Worm (Caenorhabditis elegans) whole organism, young adult: Measurements from ENCODE around the gene tbx-8.

Experiments used
- B0035.1 ChIP-seq: sonication (generic microtip); optimal IDR thresholded peaks from 2 replicates; lab custom pipeline; 2016; ENCODE audit warnings: missing genetic modification characterization, mild to moderate bottlenecking, missing compliant biosample characterization, missing genotype, missing genetic modification reagents
- C17E4.6 ChIP-seq: fragments of 200-800 bp; sonication (Bioruptor generic); IDR thresholded peaks from 2 replicates; pipeline ENCODE4 v1.3.6; 2022; ENCODE audit warnings: missing genetic modification reagents, missing genetic modification characterization, missing compliant biosample characterization
- D2030.7 ChIP-seq: fragments of 200-800 bp; sonication (Bioruptor generic); IDR thresholded peaks from 2 replicates; pipeline ENCODE4 v1.3.6; 2022; ENCODE audit warnings: missing genetic modification reagents, missing genetic modification characterization, missing compliant biosample characterization
- F33H1.4 ChIP-seq: fragments of 200-800 bp; sonication (Bioruptor generic); IDR thresholded peaks from 2 replicates; pipeline ENCODE4 v1.3.6; 2022; ENCODE audit warnings: missing genetic modification reagents, missing genetic modification characterization, missing compliant biosample characterization
- F55B11.4 ChIP-seq: sonication (generic microtip); optimal IDR thresholded peaks from 2 replicates; lab custom pipeline; 2016; ENCODE audit warnings: missing compliant biosample characterization, missing genetic modification characterization, borderline replicate concordance; ENCODE audit not compliant: insufficient read depth
- F57C9.4 ChIP-seq: sonication (generic microtip); optimal IDR thresholded peaks from 2 replicates; lab custom pipeline; 2017; ENCODE audit warnings: mild to moderate bottlenecking, missing genetic modification characterization, missing compliant biosample characterization
- K12H6.12 ChIP-seq: fragments of 200-800 bp; sonication (Bioruptor generic); optimal IDR thresholded peaks from 2 replicates; lab custom pipeline; 2018; ENCODE audit warnings: mild to moderate bottlenecking, missing genetic modification characterization, missing compliant biosample characterization
- Y53G8AR.9 ChIP-seq: fragments of 200-800 bp; sonication (Bioruptor generic); conservative IDR thresholded peaks from 2 replicates; pipeline ENCODE4 v1.3.6; 2022; ENCODE audit warnings: missing genetic modification reagents, missing genetic modification characterization, missing compliant biosample characterization
- Y79H2A.3 ChIP-seq: fragments of 200-800 bp; sonication (Bioruptor generic); conservative IDR thresholded peaks from 2 replicates; pipeline ENCODE4 v1.3.6; 2022; ENCODE audit warnings: missing genetic modification reagents, missing genetic modification characterization, missing compliant biosample characterization
- akir-1 ChIP-seq: fragments of 200-800 bp; sonication (Bioruptor generic); optimal IDR thresholded peaks from 2 replicates; lab custom pipeline; 2018; ENCODE audit warnings: mild to moderate bottlenecking, missing genetic modification characterization, moderate library complexity, missing compliant biosample characterization
- athp-1 ChIP-seq: sonication (generic microtip); optimal IDR thresholded peaks from 2 replicates; lab custom pipeline; 2017; ENCODE audit warnings: mild to moderate bottlenecking, missing genetic modification characterization, missing compliant biosample characterization
- attf-6 ChIP-seq: fragments of 200-800 bp; sonication (Bioruptor generic); IDR thresholded peaks from 2 replicates; pipeline ENCODE4 v1.3.6; 2022; ENCODE audit warnings: missing genetic modification reagents, missing genetic modification characterization, missing compliant biosample characterization
- ceh-100 ChIP-seq: fragments of 200-800 bp; sonication (Bioruptor generic); IDR thresholded peaks from 2 replicates; pipeline ENCODE4 v1.3.6; 2022; ENCODE audit warnings: missing genetic modification reagents, missing genetic modification characterization, missing compliant biosample characterization
- ceh-27 ChIP-seq: fragments of 200-800 bp; sonication (Bioruptor generic); optimal IDR thresholded peaks from 2 replicates; lab custom pipeline; 2018; ENCODE audit warnings: mild to moderate bottlenecking, missing genetic modification characterization, moderate library complexity, missing compliant biosample characterization
- ceh-91 ChIP-seq: fragments of 200-800 bp; sonication (Bioruptor generic); IDR thresholded peaks from 2 replicates; pipeline ENCODE4 v1.3.6; 2022; ENCODE audit warnings: missing genetic modification reagents, missing genetic modification characterization, missing compliant biosample characterization
- die-1 ChIP-seq: sonication (generic microtip); optimal IDR thresholded peaks from 2 replicates; lab custom pipeline; 2016; ENCODE audit warnings: missing genotype, mild to moderate bottlenecking, missing genetic modification characterization, missing compliant biosample characterization
- dpff-1 ChIP-seq: sonication (generic microtip); optimal IDR thresholded peaks from 2 replicates; lab custom pipeline; 2017; ENCODE audit warnings: mild to moderate bottlenecking, missing genetic modification characterization, missing compliant biosample characterization
- egl-44 ChIP-seq: fragments of 200-800 bp; sonication (Bioruptor generic); IDR thresholded peaks from 2 replicates; pipeline ENCODE4 v1.3.6; 2022; ENCODE audit warnings: missing genetic modification reagents, missing genetic modification characterization, missing compliant biosample characterization
- egrh-3 ChIP-seq: fragments of 200-800 bp; sonication (Bioruptor generic); IDR thresholded peaks from 2 replicates; pipeline ENCODE4 v1.3.6; 2022; ENCODE audit warnings: missing genetic modification reagents, missing genetic modification characterization, missing compliant biosample characterization
- ekl-4 ChIP-seq: fragments of 200-800 bp; sonication (Bioruptor generic); IDR thresholded peaks from 2 replicates; pipeline ENCODE4 v1.3.6; 2022; ENCODE audit warnings: missing genetic modification reagents, missing genetic modification characterization, missing compliant biosample characterization
- gei-17 ChIP-seq: fragments of 200-800 bp; sonication (Bioruptor generic); optimal IDR thresholded peaks from 2 replicates; lab custom pipeline; 2018; ENCODE audit warnings: mild to moderate bottlenecking, missing genetic modification characterization, missing compliant biosample characterization
- hmg-1.2 ChIP-seq: fragments of 200-800 bp; sonication (Bioruptor generic); IDR thresholded peaks from 2 replicates; pipeline ENCODE4 v1.3.6; 2022; ENCODE audit warnings: missing genetic modification reagents, missing genetic modification characterization, missing compliant biosample characterization
- hmg-20 ChIP-seq: fragments of 200-800 bp; sonication (Bioruptor generic); IDR thresholded peaks from 2 replicates; pipeline ENCODE4 v1.3.6; 2022; ENCODE audit warnings: missing genetic modification reagents, missing genetic modification characterization, missing compliant biosample characterization
- let-607 ChIP-seq, 2 experiments: fragments of 200-800 bp in 1 of 2; sonication (Bioruptor generic) in 1 of 2; sonication (generic microtip) in 1 of 2; optimal IDR thresholded peaks; 2 replicates each; lab custom pipeline; 2016 to 2018; ENCODE audit warnings: mild to moderate bottlenecking in 2 of 2, missing compliant biosample characterization in 2 of 2, missing genetic modification characterization in 2 of 2, moderate library complexity in 2 of 2, missing genotype in 1 of 2
- lin-35 ChIP-seq, 3 experiments: fragments of 150-350 bp in 2 of 3; sonication (generic microtip) in 1 of 3; optimal IDR thresholded peaks; 2 replicates each; lab custom pipeline; 2014 to 2018; ENCODE audit warnings: missing biosample characterization in 3 of 3, missing genetic modification characterization in 3 of 3, missing genetic modification reagents in 3 of 3
- lin-40 ChIP-seq: sonication (generic microtip); optimal IDR thresholded peaks from 2 replicates; lab custom pipeline; 2016; ENCODE audit warnings: missing genetic modification characterization, mild to moderate bottlenecking, missing compliant biosample characterization, missing genotype, missing genetic modification reagents
- lsl-1 ChIP-seq: fragments of 200-800 bp; sonication (Bioruptor generic); optimal IDR thresholded peaks from 2 replicates; lab custom pipeline; 2018; ENCODE audit warnings: mild to moderate bottlenecking, missing genetic modification characterization, moderate library complexity, missing compliant biosample characterization
- madf-3 ChIP-seq: fragments of 200-800 bp; sonication (Bioruptor generic); IDR thresholded peaks from 2 replicates; pipeline ENCODE4 v1.3.6; 2022; ENCODE audit warnings: missing genetic modification reagents, missing genetic modification characterization, missing compliant biosample characterization
- mel-28 ChIP-seq: sonication (generic microtip); optimal IDR thresholded peaks from 2 replicates; lab custom pipeline; 2016; ENCODE audit warnings: borderline replicate concordance, mild to moderate bottlenecking, missing genetic modification characterization, missing compliant biosample characterization
- mxl-1 ChIP-seq: sonication (generic microtip); optimal IDR thresholded peaks from 2 replicates; lab custom pipeline; 2016; ENCODE audit warnings: missing genetic modification characterization, missing compliant biosample characterization
- nhr-179 ChIP-seq: sonication (generic microtip); optimal IDR thresholded peaks from 2 replicates; lab custom pipeline; 2016; ENCODE audit warnings: mild to moderate bottlenecking, missing genetic modification characterization, missing compliant biosample characterization
- rcor-1 ChIP-seq: fragments of 200-800 bp; sonication (Bioruptor generic); IDR thresholded peaks from 2 replicates; pipeline ENCODE4 v1.3.6; 2022; ENCODE audit warnings: missing genetic modification reagents, missing genetic modification characterization, missing compliant biosample characterization
- rec-8 ChIP-seq, 2 experiments: sonication (generic microtip); optimal IDR thresholded peaks; 2 replicates each; lab custom pipeline; 2016; ENCODE audit warnings: mild to moderate bottlenecking in 2 of 2, missing genetic modification characterization in 2 of 2, missing genetic modification reagents in 2 of 2, missing genotype in 2 of 2, missing biosample characterization in 1 of 2, missing compliant biosample characterization in 1 of 2, moderate library complexity in 1 of 2
- snpc-3.4 ChIP-seq: sonication (generic microtip); optimal IDR thresholded peaks from 2 replicates; lab custom pipeline; 2017; ENCODE audit warnings: missing genetic modification characterization, mild to moderate bottlenecking, missing compliant biosample characterization, antibody characterized with exemption, moderate library complexity, missing genotype, missing genetic modification reagents
- snpc-4 ChIP-seq, 5 experiments: fragments of 150-350 bp in 1 of 5; sonication (generic microtip) in 4 of 5; optimal IDR thresholded peaks; 2 replicates each; lab custom pipeline; 2014 to 2018; ENCODE audit warnings: missing genetic modification characterization in 5 of 5, missing biosample characterization in 3 of 5, antibody characterized with exemption in 2 of 5, mild to moderate bottlenecking in 2 of 5, missing compliant biosample characterization in 2 of 5, missing genotype in 2 of 5, moderate library complexity in 2 of 5, missing genetic modification reagents in 1 of 5
- zim-3 ChIP-seq: sonication (generic microtip); optimal IDR thresholded peaks from 2 replicates; lab custom pipeline; 2017; ENCODE audit warnings: mild to moderate bottlenecking, missing genetic modification characterization, moderate library complexity, missing compliant biosample characterization
- ztf-22 ChIP-seq: fragments of 200-800 bp; sonication (Bioruptor generic); optimal IDR thresholded peaks from 2 replicates; lab custom pipeline; 2018; ENCODE audit warnings: mild to moderate bottlenecking, missing genetic modification characterization, moderate library complexity, missing compliant biosample characterization
- ztf-26 ChIP-seq: sonication (generic microtip); optimal IDR thresholded peaks from 2 replicates; lab custom pipeline; 2017; ENCODE audit warnings: missing genetic modification characterization, missing compliant biosample characterization

Gene tbx-8

DNA sequence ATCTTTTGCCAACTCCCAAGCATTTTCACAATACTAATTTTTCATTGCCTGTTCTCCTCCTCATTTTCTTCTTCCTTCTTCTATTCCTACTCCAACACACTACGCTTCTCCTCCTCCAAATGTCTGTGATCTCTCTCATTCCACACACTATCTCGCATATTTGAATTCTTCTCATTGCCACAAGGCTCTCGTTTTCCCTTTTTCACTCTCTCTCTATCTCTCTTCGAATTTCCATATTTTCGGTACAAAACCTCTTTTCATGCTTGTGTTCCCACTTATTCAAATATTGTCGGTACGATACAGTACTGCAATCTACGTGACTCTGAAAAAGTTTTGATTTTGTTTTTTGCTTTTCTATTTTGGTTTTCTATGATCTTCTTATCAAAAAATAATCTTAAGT, 33.5 kb downstream of the tbx-8 start:
- TF ChIP-seq hmg-1.2 (GFP tag; lab: Robert Waterston, UW) (peak; percentile 58; the same call in 1 of the 2 replicates), hmg-20 (no peak)

DNA sequence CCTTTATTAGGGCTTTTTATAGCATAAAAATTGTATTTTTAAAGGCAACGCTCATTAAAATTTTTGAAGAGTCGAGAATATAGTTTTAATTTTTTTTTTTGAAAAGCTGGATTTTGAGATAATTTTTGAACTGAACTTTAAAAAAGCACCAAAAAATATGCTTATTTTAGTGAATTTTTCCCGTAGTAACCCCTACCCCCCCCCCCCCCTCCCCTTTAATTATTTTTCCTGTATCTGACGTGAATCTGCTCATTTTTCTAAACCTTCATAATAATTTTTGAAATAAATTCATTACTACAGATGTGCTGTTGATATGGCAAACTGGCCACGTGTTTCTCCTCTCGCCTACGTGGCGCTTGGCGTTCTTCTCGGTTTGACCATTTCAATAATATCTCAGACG, 34.3 kb downstream of the tbx-8 start, which contains the start of gene C38H2.2:
Gene C38H2.2, plus strand, starts transcription at position 301 of the 400 bp plus-strand sequence.
- TF ChIP-seq attf-6 (GFP tag; lab: Robert Waterston, UW), result no peak
- no peak for TF ChIP-seq D2030.7 (GFP tag; lab: Robert Waterston, UW)
- TF ChIP-seq ceh-100, result no peak
- TF ChIP-seq zim-3, result no peak
- no peak for TF ChIP-seq lsl-1
- no peak for TF ChIP-seq mxl-1 (tag; lab: Kevin White, UChicago)
- TF ChIP-seq die-1 (tag; lab: Kevin White, UChicago), result no peak
- no peak for TF ChIP-seq F57C9.4 (tag; lab: Kevin White, UChicago)
- TF ChIP-seq C17E4.6, result no peak

DNA sequence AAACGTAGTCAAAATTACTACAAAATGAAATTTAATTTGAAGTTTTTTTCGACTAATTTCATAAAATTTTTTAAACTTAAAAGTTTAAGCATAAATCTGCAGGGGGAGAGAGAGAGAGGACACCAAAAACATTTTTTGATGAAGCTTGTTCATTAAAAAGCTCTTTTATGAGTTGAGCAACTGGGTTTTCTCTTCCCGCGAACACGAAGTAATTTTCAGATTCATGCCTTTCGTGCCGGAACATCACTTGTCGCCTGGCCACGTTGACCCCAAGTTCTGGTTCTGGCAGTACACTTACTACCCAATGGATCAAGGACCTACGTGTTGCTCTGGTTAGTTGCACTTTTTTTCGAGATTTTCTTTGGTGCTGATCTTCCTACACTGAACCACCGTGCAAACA, 36.7 kb downstream of the tbx-8 start:
- TF ChIP-seq mel-28 (tag; lab: Kevin White, UChicago), result no peak
- TF ChIP-seq, all 124 proteins: peak for 0

DNA sequence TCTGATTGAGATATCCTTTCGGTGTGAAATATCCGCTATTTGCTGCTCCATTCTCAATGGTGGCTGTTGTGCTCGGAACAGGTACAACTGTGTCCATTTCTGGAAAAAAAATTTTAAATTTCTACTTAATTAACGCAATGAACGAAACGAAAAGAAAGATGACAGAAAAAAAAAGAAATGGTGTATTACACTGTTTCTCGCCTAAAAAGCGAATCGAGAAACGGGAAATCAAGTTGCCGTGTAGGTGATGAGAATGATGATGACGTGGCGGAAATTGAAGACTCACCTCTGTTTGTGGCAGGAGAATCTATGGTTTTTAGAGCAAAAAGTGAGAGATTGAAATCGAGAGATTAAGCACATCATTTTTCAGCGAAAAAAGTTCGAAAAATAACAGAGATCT, 39.3 kb downstream of the tbx-8 start, which contains the start of gene C38H2.3:
Gene C38H2.3, minus strand, starts transcription at position 101 of the 400 bp plus-strand sequence.
- no peak for TF ChIP-seq B0035.1 (tag; lab: Kevin White, UChicago)
- TF ChIP-seq mel-28 (tag; lab: Kevin White, UChicago), result no peak
- TF ChIP-seq lin-35 (GFP tag; optimal IDR thresholded peaks at IDR 0.05; lab: Kevin White, UChicago), result no peak
- no peak for TF ChIP-seq let-607 (tag; optimal IDR thresholded peaks at IDR 0.05; lab: Kevin White, UChicago)

- TF ChIP-seq Y53G8AR.9 (no peak), rec-8 (tag; optimal IDR thresholded peaks at IDR 0.05; lab: Kevin White, UChicago) (no peak), ztf-26 (tag; lab: Kevin White, UChicago) (no peak), egl-44 (no peak), dpff-1 (tag; lab: Kevin White, UChicago) (no peak), ceh-91 (GFP tag; lab: Robert Waterston, UW) (no peak), egrh-3 (GFP tag; lab: Robert Waterston, UW) (no peak), ceh-27 (no peak), gei-17 (GFP tag; lab: Kevin White, UChicago) (no peak), lin-40 (tag; lab: Kevin White, UChicago) (no peak), F55B11.4 (tag; lab: Kevin White, UChicago) (no peak), rcor-1 (GFP tag; lab: Robert Waterston, UW) (no peak), akir-1 (GFP tag; lab: Kevin White, UChicago) (no peak)
Observed at ce11 chrIII:10389608-10390007, 42.5 kb downstream of the tbx-8 start.

- TF ChIP-seq K12H6.12 (no peak), madf-3 (no peak), snpc-3.4 (tag; lab: Kevin White, UChicago) (no peak), athp-1 (tag; lab: Kevin White, UChicago) (no peak), Y79H2A.3 (GFP tag; lab: Robert Waterston, UW) (no peak), F33H1.4 (GFP tag; lab: Robert Waterston, UW) (no peak), nhr-179 (no peak), ekl-4 (GFP tag; lab: Robert Waterston, UW) (no peak), ztf-22 (GFP tag; lab: Kevin White, UChicago) (no peak), snpc-4 (GFP tag; optimal IDR thresholded peaks at IDR 0.05; lab: Kevin White, UChicago) (no peak), snpc-4 (tag; optimal IDR thresholded peaks at IDR 0.05; lab: Kevin White, UChicago) (no peak)
Observed at ce11 chrIII:10391628-10392027, 44.5 kb downstream of the tbx-8 start, which contains the start of gene M03C11.9. M03C11.9 (minus strand) TSS chrIII:10391728.
